Fruit fly (Drosophila melanogaster) whole organism, embryonic: ENCODE results near the gene Syt1.

Experiments
- Adf1 ChIP-seq: fragments of 200-800 bp; sonication (Bioruptor generic); IDR thresholded peaks from 2 replicates; pipeline ENCODE4 v1.3.6; 2022; ENCODE audit warnings: missing biosample characterization, missing genetic modification characterization
- Atf6 ChIP-seq: fragments of 200-800 bp; sonication (Bioruptor generic); IDR thresholded peaks from 2 replicates; pipeline ENCODE4 v1.3.6; 2022; ENCODE audit warnings: missing biosample characterization, missing genetic modification characterization
- B-H1 ChIP-seq: fragments of 200-800 bp; sonication (Bioruptor generic); IDR thresholded peaks from 3 replicates; pipeline ENCODE4 v1.3.6; 2022; ENCODE audit warnings: missing biosample characterization, missing genetic modification characterization
- BEAF-32 ChIP-seq: fragments of 200-800 bp; sonication (Bioruptor generic); optimal IDR thresholded peaks from 3 replicates; lab custom pipeline; 2017; ENCODE audit warnings: missing biosample characterization, missing genetic modification characterization, mild to moderate bottlenecking, moderate library complexity, missing genetic modification reagents
- CG10462 ChIP-seq: fragments of 200-800 bp; sonication (Bioruptor generic); optimal IDR thresholded peaks from 2 replicates; lab custom pipeline; 2016; ENCODE audit warnings: missing biosample characterization, missing genetic modification characterization
- CG10565 ChIP-seq: fragments of 200-800 bp; sonication (Bioruptor generic); optimal IDR thresholded peaks from 3 replicates; lab custom pipeline; 2016; ENCODE audit warnings: missing biosample characterization, mild to moderate bottlenecking, missing genetic modification characterization
- CG11560 ChIP-seq: fragments of 200-800 bp; sonication (Bioruptor generic); IDR thresholded peaks from 3 replicates; pipeline ENCODE4 v1.3.6; 2022; ENCODE audit warnings: missing biosample characterization, missing genetic modification characterization
- CG11723 ChIP-seq: fragments of 200-800 bp; sonication (Bioruptor generic); optimal IDR thresholded peaks from 2 replicates; lab custom pipeline; 2017; ENCODE audit warnings: missing biosample characterization, mild to moderate bottlenecking, missing genetic modification characterization
- CG12299 ChIP-seq: fragments of 200-800 bp; sonication (Bioruptor generic); optimal IDR thresholded peaks from 2 replicates; lab custom pipeline; 2018; ENCODE audit warnings: missing biosample characterization, mild to moderate bottlenecking, missing genetic modification characterization
- CG12659 ChIP-seq: fragments of 200-800 bp; sonication (Bioruptor generic); optimal IDR thresholded peaks from 3 replicates; lab custom pipeline; 2017; ENCODE audit warnings: mild to moderate bottlenecking, missing biosample characterization, missing genetic modification reagents, missing genetic modification characterization
- CG13287 ChIP-seq: fragments of 200-800 bp; sonication (Bioruptor generic); IDR thresholded peaks from 2 replicates; pipeline ENCODE4 v1.3.6; 2022; ENCODE audit warnings: missing biosample characterization, missing genetic modification characterization; ENCODE audit not compliant: partially characterized antibody
- CG15269 ChIP-seq: fragments of 200-800 bp; sonication (Bioruptor generic); optimal IDR thresholded peaks from 2 replicates; lab custom pipeline; 2018; ENCODE audit warnings: missing biosample characterization, mild to moderate bottlenecking, missing genetic modification characterization, moderate library complexity
- CG15514 ChIP-seq: fragments of 200-800 bp; sonication (Bioruptor generic); optimal IDR thresholded peaks from 3 replicates; lab custom pipeline; 2017; ENCODE audit warnings: missing biosample characterization, missing genetic modification characterization, mild to moderate bottlenecking, moderate library complexity, missing genetic modification reagents
- CG16779 ChIP-seq: fragments of 200-800 bp; sonication (Bioruptor generic); IDR thresholded peaks from 2 replicates; pipeline ENCODE4 v1.3.6; 2022; ENCODE audit warnings: missing biosample characterization, missing genetic modification characterization
- CG18011 ChIP-seq: fragments of 200-800 bp; sonication (Bioruptor generic); optimal IDR thresholded peaks from 2 replicates; lab custom pipeline; 2017; ENCODE audit warnings: missing biosample characterization, missing genetic modification characterization, mild to moderate bottlenecking, moderate library complexity, missing genotype
- CG18599 ChIP-seq: fragments of 200-800 bp; sonication (Bioruptor generic); optimal IDR thresholded peaks from 3 replicates; lab custom pipeline; 2017; ENCODE audit warnings: missing biosample characterization, missing genetic modification characterization, mild to moderate bottlenecking, moderate library complexity, missing genetic modification reagents
- CG33213 ChIP-seq: fragments of 200-800 bp; sonication (Bioruptor generic); optimal IDR thresholded peaks from 3 replicates; lab custom pipeline; 2016; ENCODE audit warnings: missing biosample characterization, missing genetic modification characterization
- CG3407 ChIP-seq: fragments of 200-800 bp; sonication (Bioruptor generic); optimal IDR thresholded peaks from 2 replicates; lab custom pipeline; 2018; ENCODE audit warnings: missing biosample characterization, mild to moderate bottlenecking, missing genetic modification characterization
- CG6175 ChIP-seq: fragments of 200-800 bp; sonication (Bioruptor generic); IDR thresholded peaks from 3 replicates; pipeline ENCODE4 v1.3.6; 2022; ENCODE audit warnings: missing biosample characterization, missing genetic modification characterization
- CG7745 ChIP-seq: fragments of 200-800 bp; sonication (Bioruptor generic); optimal IDR thresholded peaks from 2 replicates; lab custom pipeline; 2018; ENCODE audit warnings: missing biosample characterization, mild to moderate bottlenecking, missing genetic modification characterization, moderate library complexity
- CG7839 ChIP-seq: fragments of 200-800 bp; sonication (Bioruptor generic); optimal IDR thresholded peaks from 3 replicates; lab custom pipeline; 2018; ENCODE audit warnings: missing biosample characterization, mild to moderate bottlenecking, missing genetic modification characterization, moderate library complexity
- CG9817 ChIP-seq: fragments of 200-800 bp; sonication (Bioruptor generic); optimal IDR thresholded peaks from 2 replicates; lab custom pipeline; 2018; ENCODE audit warnings: missing biosample characterization, mild to moderate bottlenecking, missing genetic modification characterization, moderate library complexity
- CG9876 ChIP-seq: fragments of 200-800 bp; sonication (Bioruptor generic); optimal IDR thresholded peaks from 2 replicates; lab custom pipeline; 2016; ENCODE audit warnings: missing biosample characterization, missing genetic modification characterization
- CG9932 ChIP-seq: fragments of 200-800 bp; sonication (Bioruptor generic); IDR thresholded peaks from 2 replicates; pipeline ENCODE4 v1.3.6; 2022; ENCODE audit warnings: missing biosample characterization, missing genetic modification characterization
- Dad ChIP-seq: fragments of 200-800 bp; sonication (Bioruptor generic); optimal IDR thresholded peaks from 3 replicates; lab custom pipeline; 2016; ENCODE audit warnings: missing biosample characterization, missing genetic modification characterization
- Doc3 ChIP-seq: fragments of 200-800 bp; sonication (Bioruptor generic); IDR thresholded peaks from 3 replicates; pipeline ENCODE4 v1.3.6; 2022; ENCODE audit warnings: missing biosample characterization, missing genetic modification characterization; ENCODE audit not compliant: partially characterized antibody
- E2f1 ChIP-seq: fragments of 200-800 bp; sonication (Bioruptor generic); IDR thresholded peaks from 2 replicates; pipeline ENCODE4 v1.3.6; 2022; ENCODE audit warnings: missing biosample characterization, missing genetic modification characterization
- Fer2 ChIP-seq: fragments of 200-800 bp; sonication (Bioruptor generic); optimal IDR thresholded peaks from 2 replicates; lab custom pipeline; 2018; ENCODE audit warnings: missing biosample characterization, mild to moderate bottlenecking, missing genetic modification characterization, moderate library complexity
- HLH54F ChIP-seq: fragments of 200-800 bp; sonication (Bioruptor generic); optimal IDR thresholded peaks from 3 replicates; lab custom pipeline; 2016; ENCODE audit warnings: missing biosample characterization, missing genetic modification characterization
- Hr3 ChIP-seq: fragments of 200-800 bp; sonication (Bioruptor generic); optimal IDR thresholded peaks from 3 replicates; lab custom pipeline; 2016; ENCODE audit warnings: missing biosample characterization, missing genetic modification characterization
- Hr51 ChIP-seq, 2 experiments: fragments of 200-800 bp; sonication (Bioruptor generic); optimal IDR thresholded peaks; 2 replicates in 1 of 2; 3 replicates in 1 of 2; lab custom pipeline; 2016 to 2018; ENCODE audit warnings: missing biosample characterization in 2 of 2, missing genetic modification characterization in 2 of 2, mild to moderate bottlenecking in 1 of 2, moderate library complexity in 1 of 2
- Sry-β ChIP-seq: fragments of 200-800 bp; sonication (Bioruptor generic); optimal IDR thresholded peaks from 2 replicates; lab custom pipeline; 2018; ENCODE audit warnings: missing biosample characterization, mild to moderate bottlenecking, missing genetic modification characterization, moderate library complexity
- YL-1 ChIP-seq: fragments of 200-800 bp; sonication (Bioruptor generic); optimal IDR thresholded peaks from 3 replicates; lab custom pipeline; 2017; ENCODE audit warnings: missing biosample characterization, mild to moderate bottlenecking, missing genetic modification characterization
- al ChIP-seq: fragments of 200-800 bp; sonication (Bioruptor generic); IDR thresholded peaks from 2 replicates; pipeline ENCODE4 v1.3.6; 2022; ENCODE audit warnings: missing biosample characterization, missing genetic modification characterization
- cg ChIP-seq: fragments of 200-800 bp; sonication (Bioruptor generic); optimal IDR thresholded peaks from 3 replicates; lab custom pipeline; 2019; ENCODE audit warnings: missing biosample characterization, mild to moderate bottlenecking, missing genetic modification characterization, moderate library complexity
- da ChIP-seq: fragments of 200-800 bp; sonication (Bioruptor generic); optimal IDR thresholded peaks from 2 replicates; lab custom pipeline; 2016; ENCODE audit warnings: missing biosample characterization, missing genetic modification characterization
- dimm ChIP-seq: fragments of 200-800 bp; sonication (Bioruptor generic); IDR thresholded peaks from 2 replicates; pipeline ENCODE4 v1.3.6; 2022; ENCODE audit warnings: missing biosample characterization, missing genetic modification characterization
- en ChIP-seq: fragments of 200-800 bp; sonication (Bioruptor generic); optimal IDR thresholded peaks from 2 replicates; lab custom pipeline; 2016; ENCODE audit warnings: missing biosample characterization, missing genetic modification characterization
- fu2 ChIP-seq: fragments of 200-800 bp; sonication (Bioruptor generic); optimal IDR thresholded peaks from 2 replicates; lab custom pipeline; 2016; ENCODE audit warnings: missing biosample characterization, missing genetic modification characterization
- gro ChIP-seq: fragments of 200-800 bp; sonication (Bioruptor generic); optimal IDR thresholded peaks from 2 replicates; lab custom pipeline; 2016; ENCODE audit warnings: missing biosample characterization, missing genetic modification characterization
- gt ChIP-seq: fragments of 200-800 bp; sonication (Bioruptor generic); IDR thresholded peaks from 2 replicates; pipeline ENCODE4 v1.3.6; 2022; ENCODE audit warnings: missing biosample characterization, missing genetic modification characterization
- hbn ChIP-seq: fragments of 200-800 bp; sonication (Bioruptor generic); IDR thresholded peaks from 2 replicates; pipeline ENCODE4 v1.3.6; 2022; ENCODE audit warnings: missing biosample characterization, missing genetic modification characterization; ENCODE audit not compliant: partially characterized antibody
- jumu ChIP-seq: fragments of 200-800 bp; sonication (Bioruptor generic); optimal IDR thresholded peaks from 3 replicates; lab custom pipeline; 2016; ENCODE audit warnings: missing biosample characterization, missing genetic modification characterization
- luna ChIP-seq: fragments of 200-800 bp; sonication (Bioruptor generic); optimal IDR thresholded peaks from 2 replicates; lab custom pipeline; 2016; ENCODE audit warnings: missing biosample characterization, missing genetic modification characterization
- maf-S ChIP-seq: fragments of 200-800 bp; sonication (Bioruptor generic); optimal IDR thresholded peaks from 2 replicates; lab custom pipeline; 2016; ENCODE audit warnings: missing biosample characterization, missing genetic modification characterization
- odd ChIP-seq: fragments of 200-800 bp; sonication (Bioruptor generic); optimal IDR thresholded peaks from 2 replicates; lab custom pipeline; 2017; ENCODE audit warnings: missing biosample characterization, mild to moderate bottlenecking, missing genetic modification characterization
- sob ChIP-seq: fragments of 200-800 bp; sonication (Bioruptor generic); IDR thresholded peaks from 2 replicates; pipeline ENCODE4 v1.3.6; 2022; ENCODE audit warnings: missing biosample characterization, missing genetic modification characterization
- stwl ChIP-seq: fragments of 200-800 bp; sonication (Bioruptor generic); optimal IDR thresholded peaks from 3 replicates; lab custom pipeline; 2018; ENCODE audit warnings: missing biosample characterization, mild to moderate bottlenecking, missing genetic modification characterization, moderate library complexity
- sug ChIP-seq: fragments of 200-800 bp; optimal IDR thresholded peaks from 2 replicates; lab custom pipeline; 2019; ENCODE audit warnings: missing biosample characterization, mild to moderate bottlenecking, missing genetic modification characterization, moderate library complexity
- zen ChIP-seq: fragments of 200-800 bp; sonication (Bioruptor generic); optimal IDR thresholded peaks from 3 replicates; lab custom pipeline; 2018; ENCODE audit warnings: missing biosample characterization, mild to moderate bottlenecking, missing genetic modification characterization, moderate library complexity

Gene Syt1

dm6 chr2L:2769476-2770185 lies 30.1 kb downstream of the Syt1 start, which contains the start of the genes colt and HINT1 (continued):
- TF ChIP-seq luna (GFP tag; lab: Kevin White, UChicago) (no peak), BEAF-32 (GFP tag; lab: Kevin White, UChicago) (peak; percentile 66), CG13287 (GFP tag; lab: Robert Waterston, UW) (peak; percentile 61; the same call in 1 of the 2 replicates), hbn (GFP tag; lab: Robert Waterston, UW) (no peak), al (GFP tag; lab: Robert Waterston, UW) (no peak), CG6175 (GFP tag; lab: Robert Waterston, UW) (no peak), B-H1 (GFP tag; lab: Robert Waterston, UW) (no peak), fu2 (GFP tag; lab: Kevin White, UChicago) (no peak), zen (tag; lab: Kevin White, UChicago) (peak; percentile 40), CG11723 (no peak), jumu (no peak), CG7745 (tag; lab: Kevin White, UChicago) (no peak), CG12299 (no peak), Hr51 (GFP tag; optimal IDR thresholded peaks at IDR 0.05; lab: Kevin White, UChicago) (no peak), CG15269 (no peak), odd (GFP tag; lab: Kevin White, UChicago) (no peak), Doc3 (GFP tag; lab: Robert Waterston, UW) (no peak; the same call in 2 of the 3 replicates), Dad (GFP tag; lab: Kevin White, UChicago) (no peak), Atf6 (GFP tag; lab: Robert Waterston, UW) (no peak), CG12659 (GFP tag; lab: Kevin White, UChicago) (peak; percentile 66), sob (no peak), CG7839 (peak; percentile 40), stwl (tag; lab: Kevin White, UChicago) (peak; percentile 80), CG9817 (no peak), CG9932 (GFP tag; lab: Robert Waterston, UW) (peak; percentile 33; the same call in 1 of the 2 replicates), Adf1 (GFP tag; lab: Robert Waterston, UW) (no peak), CG18011 (GFP tag; lab: Kevin White, UChicago) (no peak), gro (GFP tag; lab: Kevin White, UChicago) (no peak), Hr3 (no peak), gt (no peak), CG16779 (no peak), Sry-β (GFP tag; lab: Kevin White, UChicago) (peak; percentile 2), Fer2 (tag; lab: Kevin White, UChicago) (peak; percentile 1), CG10565 (no peak), CG15514 (GFP tag; lab: Kevin White, UChicago) (peak; percentile 94), CG18599 (GFP tag; lab: Kevin White, UChicago) (no peak), CG9876 (GFP tag; lab: Kevin White, UChicago) (no peak), da (GFP tag; lab: Kevin White, UChicago) (no peak), dimm (GFP tag; lab: Robert Waterston, UW) (no peak), CG3407 (GFP tag; lab: Kevin White, UChicago) (no peak), YL-1 (GFP tag; lab: Kevin White, UChicago) (peak; percentile 94), maf-S (GFP tag; lab: Kevin White, UChicago) (no peak), en (GFP tag; lab: Kevin White, UChicago) (no peak), CG11560 (tag; lab: Robert Waterston, UW) (no peak), CG33213 (GFP tag; lab: Kevin White, UChicago) (peak; percentile 53), CG10462 (GFP tag; lab: Kevin White, UChicago) (no peak), HLH54F (GFP tag; lab: Kevin White, UChicago) (no peak), sug (tag; lab: Kevin White, UChicago) (peak; percentile 41), E2f1 (no peak), cg (GFP tag; lab: Kevin White, UChicago) (no peak)
